Worm (Caenorhabditis elegans) whole organism, L4/young adult: ENCODE measurements around the gene K03H6.4.

Experiments
- W03F9.2 ChIP-seq: fragments of 150-350 bp; optimal IDR thresholded peaks from 2 replicates; lab custom pipeline; 2014; ENCODE audit warnings: missing biosample characterization, missing genetic modification characterization
- dao-5 ChIP-seq: sonication (generic microtip); optimal IDR thresholded peaks from 2 replicates; lab custom pipeline; 2016; ENCODE audit warnings: missing genotype, missing genetic modification characterization, moderate library complexity, missing compliant biosample characterization
- him-1 ChIP-seq: sonication (generic microtip); optimal IDR thresholded peaks from 2 replicates; lab custom pipeline; 2016; ENCODE audit warnings: missing genotype, missing genetic modification reagents, missing genetic modification characterization, missing compliant biosample characterization

- TF ChIP-seq him-1 (tag; lab: Kevin White, UChicago) = no peak
- TF ChIP-seq dao-5 (tag; lab: Kevin White, UChicago) = no peak
- no peak for TF ChIP-seq W03F9.2 (tag; lab: Kevin White, UChicago)
Observed at ce11 chrIV:1553195-1553918, 32.2 kb upstream of the K03H6.4 start, which contains the start of gene C34H4.2.
